Worm (Caenorhabditis elegans) whole organism, L4 larva: ENCODE measurements around the gene F44D12.2.
A peak's percentile ranks its signal among the peaks of the same experiment; 100 is the strongest.

ENCODE experiments used
- F37D6.2 ChIP-seq: sonication (generic microtip); optimal IDR thresholded peaks from 2 replicates; lab custom pipeline; 2016; ENCODE audit warnings: mild to moderate bottlenecking, missing genetic modification characterization, missing compliant biosample characterization
- F44E2.7 ChIP-seq: fragments of 200-800 bp; sonication (Bioruptor generic); IDR thresholded peaks from 2 replicates; pipeline ENCODE4 v2.1.2; 2022; ENCODE audit warnings: missing genetic modification characterization, missing compliant biosample characterization
- F49E8.2 ChIP-seq: sonication (generic microtip); optimal IDR thresholded peaks from 2 replicates; lab custom pipeline; 2016; ENCODE audit warnings: missing compliant biosample characterization, mild to moderate bottlenecking, missing genetic modification characterization, borderline replicate concordance
- T20F7.1 ChIP-seq: fragments of 200-800 bp; sonication (Bioruptor generic); optimal IDR thresholded peaks from 2 replicates; lab custom pipeline; 2018; ENCODE audit warnings: mild to moderate bottlenecking, missing genetic modification characterization, missing compliant biosample characterization
- T26A8.4 ChIP-seq: fragments of 200-800 bp; sonication (Bioruptor generic); IDR thresholded peaks from 2 replicates; pipeline ENCODE4 v1.3.6; 2022; ENCODE audit warnings: missing genetic modification characterization, missing compliant biosample characterization
- Y105C5A.15 ChIP-seq: fragments of 200-800 bp; sonication (Bioruptor generic); IDR thresholded peaks from 2 replicates; pipeline ENCODE4 v1.3.6; 2022; ENCODE audit warnings: missing genetic modification characterization, missing compliant biosample characterization
- aly-2 ChIP-seq: sonication (generic microtip); optimal IDR thresholded peaks from 2 replicates; lab custom pipeline; 2018; ENCODE audit warnings: missing biosample characterization, missing genetic modification characterization
- arid-1 ChIP-seq: fragments of 200-800 bp; sonication (Bioruptor generic); conservative IDR thresholded peaks from 2 replicates; pipeline ENCODE4 v1.3.6; 2022; ENCODE audit warnings: missing genetic modification reagents, missing genetic modification characterization, missing compliant biosample characterization
- attf-4 ChIP-seq: sonication (generic microtip); optimal IDR thresholded peaks from 3 replicates; lab custom pipeline; 2017; ENCODE audit warnings: missing biosample characterization, missing genetic modification characterization
- ceh-32 ChIP-seq: sonication (generic microtip); optimal IDR thresholded peaks from 2 replicates; lab custom pipeline; 2016; ENCODE audit warnings: mild to moderate bottlenecking, missing genetic modification characterization, missing compliant biosample characterization; ENCODE audit not compliant: poor library complexity
- ceh-62 ChIP-seq: sonication (generic microtip); optimal IDR thresholded peaks from 2 replicates; lab custom pipeline; 2017; ENCODE audit warnings: missing biosample characterization, missing genetic modification characterization
- ceh-82 ChIP-seq: sonication (generic microtip); optimal IDR thresholded peaks from 2 replicates; lab custom pipeline; 2017; ENCODE audit warnings: missing biosample characterization, missing genetic modification characterization
- ctbp-1 ChIP-seq: fragments of 200-800 bp; sonication (Bioruptor generic); IDR thresholded peaks from 2 replicates; pipeline ENCODE4 v1.3.6; 2022; ENCODE audit warnings: missing genetic modification reagents, missing genetic modification characterization, missing compliant biosample characterization
- daf-12 ChIP-seq: fragments of 150-350 bp; optimal IDR thresholded peaks from 2 replicates; lab custom pipeline; 2014; ENCODE audit warnings: missing biosample characterization, missing genetic modification reagents, missing genetic modification characterization
- daf-8 ChIP-seq: fragments of 200-800 bp; sonication (Bioruptor generic); IDR thresholded peaks from 2 replicates; pipeline ENCODE4 v1.3.6; 2022; ENCODE audit warnings: missing genetic modification characterization, missing compliant biosample characterization
- dmd-6 ChIP-seq: fragments of 200-800 bp; sonication (Bioruptor generic); IDR thresholded peaks from 2 replicates; pipeline ENCODE4 v1.3.6; 2022; ENCODE audit warnings: missing genetic modification reagents, missing genetic modification characterization, missing compliant biosample characterization
- egl-43 ChIP-seq: fragments of 200-800 bp; sonication (Bioruptor generic); IDR thresholded peaks from 2 replicates; pipeline ENCODE4 v1.3.6; 2022; ENCODE audit warnings: missing genetic modification reagents, missing genetic modification characterization, missing compliant biosample characterization
- fkh-10 ChIP-seq: fragments of 150-350 bp; optimal IDR thresholded peaks from 2 replicates; lab custom pipeline; 2014; ENCODE audit warnings: missing biosample characterization, missing genetic modification reagents, missing genetic modification characterization
- fos-1 ChIP-seq: fragments of 150-350 bp; optimal IDR thresholded peaks from 2 replicates; lab custom pipeline; 2014; ENCODE audit warnings: missing biosample characterization, missing genetic modification characterization
- hif-1 ChIP-seq, 2 experiments: sonication (generic microtip); optimal IDR thresholded peaks; 2 replicates each; lab custom pipeline; 2016 to 2017; ENCODE audit warnings: missing compliant biosample characterization in 2 of 2, missing genetic modification characterization in 2 of 2, missing genetic modification reagents in 2 of 2, missing genotype in 2 of 2, mild to moderate bottlenecking in 1 of 2
- hlh-30 ChIP-seq: sonication (generic microtip); optimal IDR thresholded peaks from 2 replicates; lab custom pipeline; 2017; ENCODE audit warnings: antibody characterized with exemption, mild to moderate bottlenecking, missing genetic modification characterization, missing compliant biosample characterization; ENCODE audit not compliant: insufficient read depth
- jun-1 ChIP-seq: fragments of 150-350 bp; optimal IDR thresholded peaks from 2 replicates; lab custom pipeline; 2014; ENCODE audit warnings: missing biosample characterization, missing genetic modification reagents, missing genetic modification characterization
- lin-13 ChIP-seq: fragments of 150-350 bp; optimal IDR thresholded peaks from 2 replicates; lab custom pipeline; 2014; ENCODE audit warnings: missing biosample characterization, missing genetic modification reagents, missing genetic modification characterization
- lin-29 ChIP-seq: fragments of 200-800 bp; sonication (Bioruptor generic); IDR thresholded peaks from 2 replicates; pipeline ENCODE4 v1.3.6; 2022; ENCODE audit warnings: missing genetic modification reagents, missing genetic modification characterization, missing compliant biosample characterization
- lin-38 ChIP-seq: fragments of 200-800 bp; sonication (Bioruptor generic); IDR thresholded peaks from 2 replicates; pipeline ENCODE4 v1.3.6; 2022; ENCODE audit warnings: missing genetic modification reagents, missing genetic modification characterization, missing compliant biosample characterization
- madf-9 ChIP-seq: fragments of 200-800 bp; sonication (Bioruptor generic); conservative IDR thresholded peaks from 2 replicates; pipeline ENCODE4 v1.3.6; 2022; ENCODE audit warnings: missing genetic modification reagents, missing genetic modification characterization, missing compliant biosample characterization
- mdl-1 ChIP-seq, 2 experiments: fragments of 150-350 bp in 1 of 2; sonication (generic microtip) in 1 of 2; optimal IDR thresholded peaks; 2 replicates each; lab custom pipeline; 2014 to 2017; ENCODE audit warnings: missing biosample characterization in 2 of 2, missing genetic modification characterization in 2 of 2
- mxl-2 ChIP-seq: fragments of 200-800 bp; sonication (Bioruptor generic); conservative IDR thresholded peaks from 2 replicates; pipeline ENCODE4 v1.3.6; 2022; ENCODE audit warnings: missing genetic modification reagents, missing genetic modification characterization, missing compliant biosample characterization
- nhr-11 ChIP-seq: fragments of 150-350 bp; optimal IDR thresholded peaks from 2 replicates; lab custom pipeline; 2014; ENCODE audit warnings: missing biosample characterization, missing genetic modification characterization
- nhr-25 ChIP-seq: sonication (generic microtip); optimal IDR thresholded peaks from 2 replicates; lab custom pipeline; 2017; ENCODE audit warnings: missing genetic modification characterization, mild to moderate bottlenecking, missing compliant biosample characterization, antibody characterized with exemption, moderate library complexity, borderline replicate concordance; ENCODE audit not compliant: insufficient read depth
- nhr-28 ChIP-seq: fragments of 150-350 bp; optimal IDR thresholded peaks from 2 replicates; lab custom pipeline; 2014; ENCODE audit warnings: missing biosample characterization, missing genetic modification characterization
- nhr-48 ChIP-seq: sonication (generic microtip); optimal IDR thresholded peaks from 2 replicates; lab custom pipeline; 2016; ENCODE audit warnings: mild to moderate bottlenecking, missing genetic modification characterization, missing compliant biosample characterization
- nhr-76 ChIP-seq: fragments of 150-350 bp; optimal IDR thresholded peaks from 2 replicates; lab custom pipeline; 2014; ENCODE audit warnings: missing biosample characterization, missing genetic modification characterization
- nhr-77 ChIP-seq: fragments of 150-350 bp; optimal IDR thresholded peaks from 2 replicates; lab custom pipeline; 2014; ENCODE audit warnings: missing biosample characterization, missing genetic modification characterization
- rbr-2 ChIP-seq: sonication (generic microtip); optimal IDR thresholded peaks from 2 replicates; lab custom pipeline; 2016; ENCODE audit warnings: missing genotype, missing genetic modification characterization, missing compliant biosample characterization
- saeg-2 ChIP-seq: fragments of 200-800 bp; sonication (Bioruptor generic); IDR thresholded peaks from 2 replicates; pipeline ENCODE4 v1.3.6; 2022; ENCODE audit warnings: missing genetic modification reagents, missing genetic modification characterization, missing compliant biosample characterization
- sdz-12 ChIP-seq: fragments of 200-800 bp; sonication (Bioruptor generic); optimal IDR thresholded peaks from 2 replicates; lab custom pipeline; 2018; ENCODE audit warnings: mild to moderate bottlenecking, missing genetic modification characterization, missing compliant biosample characterization
- snpc-4 ChIP-seq: fragments of 150-350 bp; optimal IDR thresholded peaks from 2 replicates; lab custom pipeline; 2014; ENCODE audit warnings: missing biosample characterization, missing genetic modification characterization
- spr-3 ChIP-seq: fragments of 200-800 bp; sonication (Bioruptor generic); optimal IDR thresholded peaks from 2 replicates; lab custom pipeline; 2018; ENCODE audit warnings: mild to moderate bottlenecking, missing genetic modification characterization, missing compliant biosample characterization
- tag-97 ChIP-seq: fragments of 200-800 bp; sonication (Bioruptor generic); IDR thresholded peaks from 2 replicates; pipeline ENCODE4 v1.3.6; 2022; ENCODE audit warnings: missing genetic modification characterization, missing compliant biosample characterization
- unc-130 ChIP-seq: sonication (generic microtip); optimal IDR thresholded peaks from 2 replicates; lab custom pipeline; 2016; ENCODE audit warnings: missing genetic modification reagents, missing genetic modification characterization, missing compliant biosample characterization

F44D12.2 gene

ce11 chrIV:10059175-10059574 lies 41.6 kb upstream of the F44D12.2 start (continued):
- no peak for TF ChIP-seq ceh-62 (tag; lab: Kevin White, UChicago)
- no peak for TF ChIP-seq tag-97 (GFP tag; lab: Robert Waterston, UW)

ce11 chrIV:10056138-10056537 lies 38.6 kb upstream of the F44D12.2 start, which contains the start of gene T04B2.7:
TSS of gene T04B2.7 (minus strand) at chrIV:10056238.
- TF ChIP-seq jun-1 (tag; lab: Kevin White, UChicago): no peak

- TF ChIP-seq snpc-4: no peak
- no peak for TF ChIP-seq spr-3
- TF ChIP-seq nhr-25 (tag; lab: Kevin White, UChicago): no peak
- TF ChIP-seq rbr-2 (tag; lab: Kevin White, UChicago): no peak
- no peak for TF ChIP-seq arid-1
- no peak for TF ChIP-seq hlh-30 (tag; lab: Kevin White, UChicago)
- TF ChIP-seq mdl-1 (tag; optimal IDR thresholded peaks at IDR 0.05; lab: Kevin White, UChicago): no peak
- no peak for TF ChIP-seq egl-43
- TF ChIP-seq sdz-12 (GFP tag; lab: Kevin White, UChicago): no peak
- no peak for TF ChIP-seq fkh-10 (GFP tag; lab: Kevin White, UChicago)
- no peak for TF ChIP-seq saeg-2
- TF ChIP-seq madf-9 (GFP tag; lab: Robert Waterston, UW): no peak
- no peak for TF ChIP-seq T20F7.1 (GFP tag; lab: Kevin White, UChicago)
- TF ChIP-seq F44E2.7 (GFP tag; lab: Robert Waterston, UW): no peak
- TF ChIP-seq dmd-6: no peak
- TF ChIP-seq unc-130: no peak
- TF ChIP-seq hif-1 (tag; optimal IDR thresholded peaks at IDR 0.05; lab: Kevin White, UChicago): no peak
- TF ChIP-seq ceh-32 (tag; lab: Kevin White, UChicago): no peak
- TF ChIP-seq nhr-76 (tag; lab: Kevin White, UChicago): no peak
These were observed 36.0 kb upstream of the F44D12.2 start, which contains the start of gene srv-12 for ce11 chrIV:10053550-10053949. TSS of gene srv-12 (minus strand) at chrIV:10053650.

ce11 chrIV:10051088-10051487 lies 33.6 kb upstream of the F44D12.2 start, which contains the start of gene T04B2.8:
TSS of gene T04B2.8 (minus strand) at chrIV:10051188.
- no peak for TF ChIP-seq nhr-77 (tag; lab: Kevin White, UChicago)
- no peak for TF ChIP-seq nhr-28 (tag; lab: Kevin White, UChicago)
- no peak for TF ChIP-seq Y105C5A.15 (GFP tag; lab: Robert Waterston, UW)
- TF ChIP-seq T26A8.4 (GFP tag; lab: Robert Waterston, UW): no peak

ce11 chrIV:10048268-10048667 lies 30.7 kb upstream of the F44D12.2 start:
- no peak for TF ChIP-seq ceh-82
- no peak for TF ChIP-seq daf-12
- TF ChIP-seq F37D6.2 (tag; lab: Kevin White, UChicago): no peak
- TF ChIP-seq snpc-4: no peak
- TF ChIP-seq ctbp-1 (GFP tag; lab: Robert Waterston, UW): no peak
- no peak for TF ChIP-seq aly-2 (tag; lab: Kevin White, UChicago)
- TF ChIP-seq nhr-11 (tag; lab: Kevin White, UChicago): peak; percentile 54
- no peak for TF ChIP-seq unc-130
- no peak for TF ChIP-seq lin-38 (GFP tag; lab: Robert Waterston, UW)

- TF ChIP-seq attf-4 (tag; lab: Kevin White, UChicago): no peak
- TF ChIP-seq fos-1 (tag; lab: Kevin White, UChicago): no peak
- no peak for TF ChIP-seq mxl-2
- TF ChIP-seq daf-8 (GFP tag; lab: Robert Waterston, UW): no peak
- no peak for TF ChIP-seq nhr-48 (tag; lab: Kevin White, UChicago)
- TF ChIP-seq lin-38 (GFP tag; lab: Robert Waterston, UW): no peak
- TF ChIP-seq F49E8.2 (tag; lab: Kevin White, UChicago): no peak
- TF ChIP-seq lin-29 (GFP tag; lab: Robert Waterston, UW): no peak
- no peak for TF ChIP-seq ceh-32 (tag; lab: Kevin White, UChicago)
- no peak for TF ChIP-seq lin-13 (GFP tag; lab: Kevin White, UChicago)
- no peak for TF ChIP-seq fkh-10 (GFP tag; lab: Kevin White, UChicago)
These were observed 29.6 kb upstream of the F44D12.2 start, which contains the start of gene T04B2.3 for ce11 chrIV:10047108-10047507. TSS of gene T04B2.3 (plus strand) at chrIV:10047408.
